Fruit fly (Drosophila melanogaster): Measurements from ENCODE around the gene CG14930.

Gene CG14930

DNA sequence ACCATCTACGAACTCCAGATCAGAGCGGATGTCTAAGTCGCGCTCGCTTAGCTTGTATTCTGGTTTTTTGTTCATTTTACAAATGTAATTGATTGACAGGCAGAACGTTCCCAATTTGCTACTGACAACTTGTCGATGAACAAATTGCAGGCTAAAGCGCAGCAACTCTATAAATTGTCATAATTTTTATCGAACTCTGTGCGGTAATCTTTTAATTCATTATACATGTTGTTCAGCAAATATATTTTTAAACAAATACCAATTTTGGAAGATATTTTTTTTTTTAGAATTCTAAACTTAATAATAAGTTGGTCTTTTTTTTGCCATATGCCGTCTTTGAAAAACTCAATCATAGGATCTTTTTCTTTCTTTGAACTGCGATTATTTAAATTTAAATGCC lies at the start of gene CG14930:
CG14930 (minus strand) TSS at position 101 of the 400 bp plus-strand sequence.
- TF ChIP-seq dl (GFP tag; optimal IDR thresholded peaks at IDR 0.05; ENCODE audit: insufficient read depth in 1 of 2, partially characterized antibody in 2 of 2), result no peak
- no peak for TF ChIP-seq Rel (GFP tag; optimal IDR thresholded peaks at IDR 0.05)
- no peak for TF ChIP-seq Rel (tag; optimal IDR thresholded peaks at IDR 0.05)
- no peak for TF ChIP-seq OdsH (GFP tag; optimal IDR thresholded peaks at IDR 0.05)
- TF ChIP-seq HLH106 (tag; optimal IDR thresholded peaks at IDR 0.05), result no peak
- TF ChIP-seq Dfd (GFP tag; optimal IDR thresholded peaks at IDR 0.05), result no peak
- TF ChIP-seq CrebA (GFP tag; optimal IDR thresholded peaks at IDR 0.05; ENCODE audit: borderline replicate concordance), result no peak
- no peak for TF ChIP-seq Jra (GFP tag; optimal IDR thresholded peaks at IDR 0.05)
- no peak for TF ChIP-seq brk (GFP tag; optimal IDR thresholded peaks at IDR 0.05)
- TF ChIP-seq Sp1 (GFP tag; optimal IDR thresholded peaks at IDR 0.05), result no peak
- no peak for TF ChIP-seq Dif (GFP tag; optimal IDR thresholded peaks at IDR 0.05; ENCODE audit: partially characterized antibody)
- TF ChIP-seq Myc (optimal IDR thresholded peaks at IDR 0.05), result no peak
- no peak for TF ChIP-seq rgr (GFP tag; optimal IDR thresholded peaks at IDR 0.05)
- no peak for TF ChIP-seq sage (GFP tag; optimal IDR thresholded peaks at IDR 0.05)
- no peak for TF ChIP-seq pan (optimal IDR thresholded peaks at IDR 0.05)

DNA sequence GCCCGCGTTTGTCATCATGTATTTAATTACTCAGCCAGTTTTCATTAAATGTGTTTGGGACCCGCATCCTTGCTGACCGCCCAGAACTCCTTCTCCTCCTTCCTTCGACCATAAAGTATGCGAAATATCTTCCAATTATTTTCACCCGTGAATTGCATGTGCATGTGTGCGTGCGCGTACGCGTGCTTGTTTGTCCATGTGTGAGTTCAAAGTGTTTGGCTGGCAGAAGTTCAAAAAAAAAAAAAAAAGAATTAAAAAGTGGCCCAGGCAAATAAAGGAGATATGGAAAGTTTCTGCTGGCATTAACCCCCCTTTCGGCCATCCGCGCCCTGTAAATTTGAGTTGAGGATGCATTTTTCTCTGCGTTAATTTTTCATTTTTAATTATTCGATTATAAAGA lies 32.7 kb upstream of the CG14930 start:
- TF ChIP-seq rgr (GFP tag; optimal IDR thresholded peaks at IDR 0.05) (no peak), tai (GFP tag; optimal IDR thresholded peaks at IDR 0.05) (no peak)

DNA sequence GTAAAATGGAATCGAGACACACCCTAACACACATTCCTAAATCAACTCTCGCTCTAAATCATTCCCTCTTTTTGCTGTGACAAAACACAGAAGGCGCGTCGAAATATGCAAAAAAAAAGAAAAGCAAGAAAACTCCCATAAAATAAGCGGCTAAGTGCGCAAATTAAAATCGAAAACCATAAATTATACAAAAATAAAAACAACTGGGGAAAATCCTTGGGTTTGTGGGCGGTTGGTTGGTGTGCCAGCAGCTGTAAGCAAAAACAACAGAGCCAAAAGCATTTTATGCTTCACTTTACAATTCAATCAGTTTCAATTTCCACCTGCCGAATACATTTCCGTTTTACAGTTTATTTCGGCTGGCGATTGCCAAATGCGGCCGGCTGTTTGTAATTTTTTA lies 14.8 kb upstream of the CG14930 start, which contains the start of gene CG43438:
CG43438 (plus strand) TSS at position 301 of the 400 bp plus-strand sequence.
- no peak for TF ChIP-seq fru (GFP tag; optimal IDR thresholded peaks at IDR 0.05)
- no peak for TF ChIP-seq lola (GFP tag; optimal IDR thresholded peaks at IDR 0.05)
- TF ChIP-seq foxo (GFP tag; optimal IDR thresholded peaks at IDR 0.05), result no peak
- no peak for TF ChIP-seq ey (GFP tag; optimal IDR thresholded peaks at IDR 0.05)
- TF ChIP-seq dsf (GFP tag; optimal IDR thresholded peaks at IDR 0.05; ENCODE audit: borderline replicate concordance), result no peak
- no peak for TF ChIP-seq N (GFP tag; optimal IDR thresholded peaks at IDR 0.05)
- no peak for TF ChIP-seq jim (GFP tag; optimal IDR thresholded peaks at IDR 0.05)
- no peak for TF ChIP-seq psq (GFP tag; optimal IDR thresholded peaks at IDR 0.05)
- no peak for TF ChIP-seq sage (GFP tag; optimal IDR thresholded peaks at IDR 0.05)
- no peak for TF ChIP-seq CrebA (GFP tag; optimal IDR thresholded peaks at IDR 0.05; ENCODE audit: borderline replicate concordance)
- TF ChIP-seq CG32264 (GFP tag; optimal IDR thresholded peaks at IDR 0.05), result no peak
- no peak for TF ChIP-seq OdsH (GFP tag; optimal IDR thresholded peaks at IDR 0.05)
- no peak for TF ChIP-seq Jra (GFP tag; optimal IDR thresholded peaks at IDR 0.05)
- no peak for TF ChIP-seq usp (GFP tag; optimal IDR thresholded peaks at IDR 0.05)
- TF ChIP-seq dmrt93B (GFP tag; optimal IDR thresholded peaks at IDR 0.05), result no peak
- no peak for TF ChIP-seq Hr83 (GFP tag; optimal IDR thresholded peaks at IDR 0.05; ENCODE audit: poor library complexity, severe bottlenecking)
- no peak for TF ChIP-seq Mio (GFP tag; optimal IDR thresholded peaks at IDR 0.05)
- no peak for TF ChIP-seq Sp1 (GFP tag; optimal IDR thresholded peaks at IDR 0.05)
- no peak for TF ChIP-seq Rel (GFP tag; optimal IDR thresholded peaks at IDR 0.05)
- no peak for TF ChIP-seq Rel (tag; optimal IDR thresholded peaks at IDR 0.05)
- no peak for TF ChIP-seq Dif (GFP tag; optimal IDR thresholded peaks at IDR 0.05; ENCODE audit: partially characterized antibody)

DNA sequence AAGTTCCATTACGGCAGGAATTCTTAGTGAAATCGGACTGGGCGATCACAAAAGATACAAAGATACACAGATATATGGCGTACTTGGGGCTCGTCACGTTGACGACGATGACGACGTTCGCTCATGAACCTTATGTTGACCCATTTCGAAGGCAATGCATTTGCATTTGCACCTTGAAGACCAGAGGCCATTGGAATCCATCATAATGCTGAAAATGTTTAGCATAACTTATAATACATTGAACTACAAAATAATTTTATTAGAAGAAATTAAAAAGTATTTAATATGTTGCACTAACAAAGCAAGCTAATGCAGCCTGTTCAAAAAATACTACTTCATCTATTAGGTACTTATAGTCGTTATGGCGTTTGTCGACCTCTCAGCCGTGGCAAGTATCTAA lies 10.4 kb upstream of the CG14930 start, which contains the start of gene CG34162:
CG34162 (plus strand) TSS at position 301 of the 400 bp plus-strand sequence.
- TF ChIP-seq fru (GFP tag; optimal IDR thresholded peaks at IDR 0.05) (no peak), psq (GFP tag; optimal IDR thresholded peaks at IDR 0.05) (no peak), Hr83 (GFP tag; optimal IDR thresholded peaks at IDR 0.05; ENCODE audit: poor library complexity, severe bottlenecking) (no peak), CrebA (GFP tag; optimal IDR thresholded peaks at IDR 0.05; ENCODE audit: borderline replicate concordance) (no peak), woc (GFP tag; optimal IDR thresholded peaks at IDR 0.05) (no peak), Mio (GFP tag; optimal IDR thresholded peaks at IDR 0.05) (no peak), GATAd (GFP tag; optimal IDR thresholded peaks at IDR 0.05) (no peak), sage (GFP tag; optimal IDR thresholded peaks at IDR 0.05) (no peak), dmrt93B (GFP tag; optimal IDR thresholded peaks at IDR 0.05) (no peak), Vsx2 (GFP tag; optimal IDR thresholded peaks at IDR 0.05; ENCODE audit: partially characterized antibody) (no peak), Jra (GFP tag; optimal IDR thresholded peaks at IDR 0.05) (no peak), Sp1 (GFP tag; optimal IDR thresholded peaks at IDR 0.05) (no peak), Hnf4 (GFP tag; optimal IDR thresholded peaks at IDR 0.05) (no peak), N (GFP tag; optimal IDR thresholded peaks at IDR 0.05) (no peak), lola (GFP tag; optimal IDR thresholded peaks at IDR 0.05) (no peak), CG9705 (GFP tag; optimal IDR thresholded peaks at IDR 0.05) (no peak), CG32264 (GFP tag; optimal IDR thresholded peaks at IDR 0.05) (no peak), brk (GFP tag; optimal IDR thresholded peaks at IDR 0.05) (no peak), ey (GFP tag; optimal IDR thresholded peaks at IDR 0.05) (no peak), Myc (optimal IDR thresholded peaks at IDR 0.05) (no peak)

All from whole organism, wandering third instar larva.